Fruit fly (Drosophila melanogaster): ENCODE measurements around the gene Trmt61.

Trmt61 gene

DNA sequence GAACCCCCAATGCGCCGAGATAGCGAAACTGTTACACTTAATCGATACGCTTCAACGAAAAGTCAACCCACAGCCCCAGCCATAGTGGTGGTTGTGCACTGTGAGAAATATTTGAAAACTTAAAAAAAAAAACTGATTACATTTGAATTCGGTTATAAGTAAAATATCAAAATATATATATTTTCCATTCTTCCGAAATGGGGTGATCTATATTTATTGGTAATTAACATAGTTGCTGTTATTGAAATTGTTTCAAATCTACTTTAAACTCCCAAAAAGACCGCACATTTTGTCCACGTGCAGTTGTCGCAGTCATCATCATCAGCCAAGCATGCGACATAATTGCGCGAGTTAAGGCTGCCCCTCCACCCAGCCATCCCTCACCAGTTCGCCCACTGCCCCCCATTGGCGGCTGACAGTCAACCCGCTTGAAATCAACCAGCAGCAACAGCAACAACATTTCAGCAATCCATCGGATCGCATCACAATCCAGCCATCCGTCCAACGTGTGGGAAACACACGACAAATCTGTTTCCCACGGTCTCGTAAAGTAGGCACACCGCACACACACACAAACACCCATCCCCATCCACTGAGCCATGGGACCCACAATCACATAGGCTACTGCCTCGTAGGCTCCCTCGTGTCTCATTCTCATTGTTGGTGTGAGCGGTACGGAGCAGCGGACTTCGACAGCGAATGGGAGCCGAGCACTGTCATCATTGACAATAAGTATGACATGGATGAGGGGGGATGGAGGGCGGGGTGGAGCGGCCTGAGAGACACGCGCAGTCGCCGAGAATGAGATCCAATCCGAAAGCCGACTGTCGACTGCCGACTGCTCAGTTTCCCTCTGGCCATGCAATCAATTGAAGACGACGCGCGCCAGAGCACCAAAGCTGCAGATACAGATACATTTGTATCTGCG, 38.8 kb upstream of the Trmt61 start (continued):
- TF ChIP-seq CG12104 (GFP tag; optimal IDR thresholded peaks at IDR 0.05) (peak; percentile 45), ase (GFP tag; IDR thresholded peaks at IDR 0.05) (0 out of 3 replicates have a peak, but pooled peaks have one; percentile 38), CG8478 (optimal IDR thresholded peaks at IDR 0.05) (peak; percentile 82), unpg (GFP tag; optimal IDR thresholded peaks at IDR 0.05) (peak; percentile 84), zen2 (GFP tag; IDR thresholded peaks at IDR 0.05; ENCODE audit: partially characterized antibody) (0 out of 3 replicates have a peak, but pooled peaks have one; percentile 38), toy (GFP tag; IDR thresholded peaks at IDR 0.05) (no peak), ab (GFP tag; optimal IDR thresholded peaks at IDR 0.05) (no peak), Dip2 (GFP tag; IDR thresholded peaks at IDR 0.05) (no peak), Max (GFP tag; optimal IDR thresholded peaks at IDR 0.05) (peak; percentile 32), dysf (GFP tag; IDR thresholded peaks at IDR 0.05) (peak; percentile 68), stc (GFP tag; IDR thresholded peaks at IDR 0.05) (peak; percentile 70), CG5180 (GFP tag; optimal IDR thresholded peaks at IDR 0.05) (peak; percentile 43), onecut (GFP tag; IDR thresholded peaks at IDR 0.05) (0 out of 2 replicates have a peak, but pooled peaks have one; percentile 15), CG9437 (GFP tag; optimal IDR thresholded peaks at IDR 0.05) (peak; percentile 68), CG1602 (GFP tag; optimal IDR thresholded peaks at IDR 0.05) (peak; percentile 27), CG6175 (GFP tag; IDR thresholded peaks at IDR 0.05) (no peak), sens (GFP tag) (peak; percentile 87), ken (GFP tag; IDR thresholded peaks at IDR 0.05) (no peak), ind (GFP tag; optimal IDR thresholded peaks at IDR 0.05) (peak; percentile 59), maf-S (GFP tag; optimal IDR thresholded peaks at IDR 0.05) (no peak), HLH3B (GFP tag; IDR thresholded peaks at IDR 0.05) (peak; percentile 31; the same call in 1 of the 2 replicates), D19A (tag; optimal IDR thresholded peaks at IDR 0.05) (peak; percentile 57), CG10565 (GFP tag; optimal IDR thresholded peaks at IDR 0.05) (no peak), Dp (GFP tag; optimal IDR thresholded peaks at IDR 0.05) (no peak), CG32772 (GFP tag; IDR thresholded peaks at IDR 0.05) (peak; percentile 70), Abd-B (GFP tag; optimal IDR thresholded peaks at IDR 0.05) (peak; percentile 22), bowl (GFP tag; IDR thresholded peaks at IDR 0.05) (no peak), Deaf1 (tag; optimal IDR thresholded peaks at IDR 0.05) (peak; percentile 99), CG14014 (GFP tag; IDR thresholded peaks at IDR 0.05) (0 out of 2 replicates have a peak, but pooled peaks have one; percentile 16), Hr51 (GFP tag; optimal IDR thresholded peaks at IDR 0.05) (peak in 1 of 2 experiments; percentile 82), CG4854 (GFP tag; optimal IDR thresholded peaks at IDR 0.05) (no peak), grau (tag; optimal IDR thresholded peaks at IDR 0.05) (peak; percentile 62), CTCF (GFP tag; optimal IDR thresholded peaks at IDR 0.05) (peak; percentile 10), dati (GFP tag; IDR thresholded peaks at IDR 0.05) (no peak; the same call in 1 of the 2 replicates), CG17829 (tag; optimal IDR thresholded peaks at IDR 0.05) (peak; percentile 58), p53 (GFP tag; optimal IDR thresholded peaks at IDR 0.05) (no peak), CG7271 (tag; optimal IDR thresholded peaks at IDR 0.05) (no peak), Sry-β (GFP tag; optimal IDR thresholded peaks at IDR 0.05) (peak; percentile 11), stwl (tag; optimal IDR thresholded peaks at IDR 0.05) (no peak), CG3163 (GFP tag; optimal IDR thresholded peaks at IDR 0.05) (no peak), CG13296 (GFP tag; optimal IDR thresholded peaks at IDR 0.05) (peak; percentile 43), CG31388 (GFP tag; optimal IDR thresholded peaks at IDR 0.05) (no peak), CG9932 (GFP tag; IDR thresholded peaks at IDR 0.05) (no peak), CG11085 (GFP tag; IDR thresholded peaks at IDR 0.05) (no peak), CG13624 (GFP tag; optimal IDR thresholded peaks at IDR 0.05) (no peak), Antp (GFP tag; optimal IDR thresholded peaks at IDR 0.05) (no peak), sob (GFP tag; IDR thresholded peaks at IDR 0.05) (peak; percentile 57), NC2α (GFP tag; optimal IDR thresholded peaks at IDR 0.05) (no peak), dpn (GFP tag; optimal IDR thresholded peaks at IDR 0.05) (peak in 1 of 2 experiments; percentile 23), pum (GFP tag; optimal IDR thresholded peaks at IDR 0.05) (no peak)
